Worm (Caenorhabditis elegans) whole organism, L3 larva: ENCODE results near the gene C05B5.5.
A peak's percentile ranks its signal among the peaks of the same experiment; 100 is the strongest.

Source experiments
- R02D3.7 ChIP-seq: fragments of 150-350 bp; optimal IDR thresholded peaks from 2 replicates; lab custom pipeline; 2014; ENCODE audit warnings: missing biosample characterization, missing genetic modification characterization
- ZK546.5 ChIP-seq: sonication (generic microtip); optimal IDR thresholded peaks from 2 replicates; lab custom pipeline; 2017; ENCODE audit warnings: missing biosample characterization, missing genetic modification characterization
- ceh-16 ChIP-seq: sonication (generic microtip); optimal IDR thresholded peaks from 2 replicates; lab custom pipeline; 2017; ENCODE audit warnings: missing biosample characterization, missing genetic modification characterization
- ceh-28 ChIP-seq: fragments of 150-350 bp; optimal IDR thresholded peaks from 2 replicates; lab custom pipeline; 2014; ENCODE audit warnings: missing biosample characterization, missing genetic modification reagents, missing genetic modification characterization
- ceh-9 ChIP-seq: sonication (generic microtip); optimal IDR thresholded peaks from 2 replicates; lab custom pipeline; 2018; ENCODE audit warnings: missing biosample characterization, missing genetic modification characterization
- daf-12 ChIP-seq: fragments of 150-350 bp; optimal IDR thresholded peaks from 2 replicates; lab custom pipeline; 2014; ENCODE audit warnings: missing biosample characterization, missing genetic modification reagents, missing genetic modification characterization
- egl-5 ChIP-seq: fragments of 150-350 bp; optimal IDR thresholded peaks from 2 replicates; lab custom pipeline; 2017; ENCODE audit warnings: missing biosample characterization, missing genetic modification reagents, missing genetic modification characterization, inconsistent platforms
- elt-2 ChIP-seq: sonication (generic microtip); optimal IDR thresholded peaks from 2 replicates; lab custom pipeline; 2016; ENCODE audit warnings: missing genetic modification reagents, mild to moderate bottlenecking, missing genetic modification characterization, missing compliant biosample characterization
- elt-3 ChIP-seq, 3 experiments: fragments of 150-350 bp in 1 of 3; sonication (generic microtip) in 2 of 3; optimal IDR thresholded peaks; 2 replicates in 2 of 3; 4 replicates in 1 of 3; lab custom pipeline; 2014 to 2017; ENCODE audit warnings: missing biosample characterization in 3 of 3, missing genetic modification characterization in 3 of 3
- eor-1 ChIP-seq, 2 experiments: fragments of 150-350 bp; optimal IDR thresholded peaks; 2 replicates each; lab custom pipeline; 2014 to 2018; ENCODE audit warnings: missing biosample characterization in 2 of 2, missing genetic modification characterization in 2 of 2
- fkh-10 ChIP-seq: sonication (generic microtip); optimal IDR thresholded peaks from 2 replicates; lab custom pipeline; 2017; ENCODE audit warnings: missing biosample characterization, missing genetic modification reagents, missing genetic modification characterization
- fkh-2 ChIP-seq: fragments of 150-350 bp; optimal IDR thresholded peaks from 2 replicates; lab custom pipeline; 2014; ENCODE audit warnings: missing biosample characterization, missing genetic modification reagents, missing genetic modification characterization
- fos-1 ChIP-seq: fragments of 150-350 bp; optimal IDR thresholded peaks from 2 replicates; lab custom pipeline; 2014; ENCODE audit warnings: missing biosample characterization, missing genetic modification characterization
- hmg-11 ChIP-seq: sonication (generic microtip); optimal IDR thresholded peaks from 2 replicates; lab custom pipeline; 2016; ENCODE audit warnings: missing genetic modification characterization, missing compliant biosample characterization
- lin-15B ChIP-seq: fragments of 150-350 bp; optimal IDR thresholded peaks from 2 replicates; lab custom pipeline; 2014; ENCODE audit warnings: missing biosample characterization, missing genetic modification characterization
- lin-39 ChIP-seq: fragments of 150-350 bp; optimal IDR thresholded peaks from 2 replicates; lab custom pipeline; 2018; ENCODE audit warnings: missing biosample characterization, missing genetic modification reagents, missing genetic modification characterization
- lsy-12 ChIP-seq: sonication (generic microtip); optimal IDR thresholded peaks from 2 replicates; lab custom pipeline; 2016; ENCODE audit warnings: mild to moderate bottlenecking, missing genetic modification characterization, missing compliant biosample characterization
- nfya-1 ChIP-seq: sonication (generic microtip); optimal IDR thresholded peaks from 2 replicates; lab custom pipeline; 2017; ENCODE audit warnings: missing genetic modification characterization, mild to moderate bottlenecking, missing compliant biosample characterization, antibody characterized with exemption, moderate library complexity; ENCODE audit not compliant: insufficient read depth
- nhr-11 ChIP-seq: fragments of 150-350 bp; optimal IDR thresholded peaks from 2 replicates; lab custom pipeline; 2014; ENCODE audit warnings: missing biosample characterization, missing genetic modification characterization
- nhr-12 ChIP-seq: fragments of 150-350 bp; optimal IDR thresholded peaks from 2 replicates; lab custom pipeline; 2014; ENCODE audit warnings: missing biosample characterization, missing genetic modification characterization
- nhr-23 ChIP-seq: fragments of 150-350 bp; optimal IDR thresholded peaks from 2 replicates; lab custom pipeline; 2014; ENCODE audit warnings: missing biosample characterization, missing genetic modification reagents, missing genetic modification characterization
- nhr-67 ChIP-seq: fragments of 150-350 bp; optimal IDR thresholded peaks from 2 replicates; lab custom pipeline; 2014; ENCODE audit warnings: missing biosample characterization, missing genetic modification characterization
- nhr-76 ChIP-seq: fragments of 150-350 bp; sonication (generic microtip); optimal IDR thresholded peaks from 5 replicates; lab custom pipeline; 2014; ENCODE audit warnings: missing biosample characterization, missing genetic modification characterization
- nhr-77 ChIP-seq: fragments of 150-350 bp; optimal IDR thresholded peaks from 2 replicates; lab custom pipeline; 2014; ENCODE audit warnings: missing biosample characterization, missing genetic modification characterization
- pha-4 ChIP-seq: fragments of 150-350 bp; optimal IDR thresholded peaks from 2 replicates; lab custom pipeline; 2014; ENCODE audit warnings: missing biosample characterization, missing genetic modification reagents, missing genetic modification characterization
- sea-2 ChIP-seq: fragments of 150-350 bp; sonication (generic microtip); optimal IDR thresholded peaks from 4 replicates; lab custom pipeline; 2014; ENCODE audit warnings: missing biosample characterization, missing genetic modification reagents, missing genetic modification characterization
- skn-1 ChIP-seq: fragments of 150-350 bp; optimal IDR thresholded peaks from 2 replicates; lab custom pipeline; 2014; ENCODE audit warnings: missing biosample characterization, missing genetic modification characterization
- snpc-4 ChIP-seq: fragments of 150-350 bp; optimal IDR thresholded peaks from 2 replicates; lab custom pipeline; 2014; ENCODE audit warnings: missing biosample characterization, missing genetic modification characterization
- unc-62 ChIP-seq: fragments of 150-350 bp; sonication (generic microtip); optimal IDR thresholded peaks from 4 replicates; lab custom pipeline; 2014; ENCODE audit warnings: missing biosample characterization, missing genetic modification reagents, missing genetic modification characterization
- zag-1 ChIP-seq: fragments of 150-350 bp; optimal IDR thresholded peaks from 2 replicates; lab custom pipeline; 2014; ENCODE audit warnings: missing biosample characterization, missing genetic modification characterization
- ztf-4 ChIP-seq: fragments of 150-350 bp; optimal IDR thresholded peaks from 2 replicates; lab custom pipeline; 2014; ENCODE audit warnings: missing biosample characterization, missing genetic modification characterization

Gene C05B5.5

ce11 chrIII:10027947-10028346 lies 26.8 kb downstream of the C05B5.5 start, which contains the start of gene ins-23:
Gene ins-23 (plus strand): TSS chrIII:10028247.
- TF ChIP-seq R02D3.7 (tag; lab: Kevin White, UChicago): no peak
- TF ChIP-seq ZK546.5: no peak
- TF ChIP-seq fkh-10 (GFP tag; lab: Kevin White, UChicago): no peak
- no peak for TF ChIP-seq nhr-11 (tag; lab: Kevin White, UChicago)
- TF ChIP-seq unc-62 (GFP tag; lab: Kevin White, UChicago): no peak
- TF ChIP-seq sea-2 (GFP tag; lab: Kevin White, UChicago): no peak
- no peak for TF ChIP-seq fos-1 (tag; lab: Kevin White, UChicago)
- no peak for TF ChIP-seq lin-15B
- no peak for TF ChIP-seq egl-5 (tag; lab: Kevin White, UChicago)
- no peak for TF ChIP-seq skn-1 (tag; lab: Kevin White, UChicago)
- no peak for TF ChIP-seq nhr-12
- TF ChIP-seq elt-3 (tag; optimal IDR thresholded peaks at IDR 0.05; lab: Kevin White, UChicago): no peak

- TF ChIP-seq nhr-23 (tag; lab: Kevin White, UChicago) (no peak), nhr-12 (no peak)
Observed at ce11 chrIII:10030549-10030948, 29.4 kb downstream of the C05B5.5 start, which contains the start of gene M04D8.4. Gene M04D8.4 (minus strand): TSS chrIII:10030649.

- TF ChIP-seq nhr-11 (tag; lab: Kevin White, UChicago): no peak
- TF ChIP-seq elt-2 (tag; lab: Kevin White, UChicago): no peak
- TF ChIP-seq snpc-4 (tag; lab: Kevin White, UChicago): no peak
- no peak for TF ChIP-seq lin-39
- no peak for TF ChIP-seq pha-4 (tag; lab: Kevin White, UChicago)
- TF ChIP-seq lsy-12 (tag; lab: Kevin White, UChicago): no peak
- TF ChIP-seq nhr-77: no peak
- no peak for TF ChIP-seq R02D3.7 (tag; lab: Kevin White, UChicago)
- TF ChIP-seq zag-1: no peak
- no peak for TF ChIP-seq eor-1 (tag; optimal IDR thresholded peaks at IDR 0.05; lab: Kevin White, UChicago)
- TF ChIP-seq ztf-4 (tag; lab: Kevin White, UChicago): no peak
- no peak for TF ChIP-seq fkh-2 (tag; lab: Kevin White, UChicago)
Observed at ce11 chrIII:10033213-10033612, 32.1 kb downstream of the C05B5.5 start, which contains the start of gene M04D8.5. Gene M04D8.5 (minus strand): TSS chrIII:10033313.

- TF ChIP-seq snpc-4 (tag; lab: Kevin White, UChicago) (no peak), nfya-1 (tag; lab: Kevin White, UChicago) (no peak), fos-1 (tag; lab: Kevin White, UChicago) (no peak), elt-2 (tag; lab: Kevin White, UChicago) (no peak), nhr-76 (no peak), pha-4 (tag; lab: Kevin White, UChicago) (no peak), hmg-11 (tag; lab: Kevin White, UChicago) (no peak), ceh-16 (tag; lab: Kevin White, UChicago) (no peak), ceh-28 (tag; lab: Kevin White, UChicago) (no peak), nhr-12 (no peak), ceh-9 (tag; lab: Kevin White, UChicago) (no peak), lin-15B (no peak), daf-12 (no peak), ZK546.5 (no peak)
Observed at ce11 chrIII:10033881-10034280, 32.7 kb downstream of the C05B5.5 start, which contains the start of gene M04D8.8. Gene M04D8.8 (plus strand): TSS chrIII:10034181.

ce11 chrIII:10035783-10036182 lies 34.6 kb downstream of the C05B5.5 start, which contains the start of gene xbx-3:
Gene xbx-3 (plus strand): TSS chrIII:10035945.
- no peak for TF ChIP-seq nhr-67 (tag; lab: Kevin White, UChicago)
- peak; percentile 79 for TF ChIP-seq nhr-11 (tag; lab: Kevin White, UChicago)
- TF ChIP-seq, all 47 proteins: peak for 1

- TF ChIP-seq fkh-10 (GFP tag; lab: Kevin White, UChicago) (peak; percentile 1), fkh-2 (tag; lab: Kevin White, UChicago) (no peak)
Observed at ce11 chrIII:10037150-10037549, 36.0 kb downstream of the C05B5.5 start, which contains the start of gene M04D8.7. Gene M04D8.7 (plus strand): TSS chrIII:10037450.
